Fruit fly (Drosophila melanogaster) whole organism, embryonic: ENCODE results near the gene Usp14.

Source experiments
- B-H2 ChIP-seq: fragments of 200-800 bp; sonication (Bioruptor generic); optimal IDR thresholded peaks from 2 replicates; lab custom pipeline; 2018; ENCODE audit warnings: missing biosample characterization, mild to moderate bottlenecking, missing genetic modification characterization
- CG10979 ChIP-seq: fragments of 200-800 bp; sonication (Bioruptor generic); optimal IDR thresholded peaks from 2 replicates; lab custom pipeline; 2018; ENCODE audit warnings: missing biosample characterization, mild to moderate bottlenecking, missing genetic modification characterization, moderate library complexity
- CG12769 ChIP-seq: fragments of 200-800 bp; sonication (Bioruptor generic); optimal IDR thresholded peaks from 2 replicates; lab custom pipeline; 2019; ENCODE audit warnings: missing biosample characterization, mild to moderate bottlenecking, missing genetic modification characterization, moderate library complexity
- CG14014 ChIP-seq: fragments of 200-800 bp; sonication (Bioruptor generic); IDR thresholded peaks from 2 replicates; pipeline ENCODE4 v1.3.6; 2022; ENCODE audit warnings: missing biosample characterization, missing genetic modification characterization
- CG1602 ChIP-seq: fragments of 200-800 bp; sonication (Bioruptor generic); optimal IDR thresholded peaks from 3 replicates; lab custom pipeline; 2016; ENCODE audit warnings: missing biosample characterization, missing genetic modification characterization
- CG17328 ChIP-seq: fragments of 200-800 bp; sonication (Bioruptor generic); IDR thresholded peaks from 2 replicates; pipeline ENCODE4 v1.3.6; 2022; ENCODE audit warnings: missing biosample characterization, missing genetic modification characterization
- CG17568 ChIP-seq: fragments of 200-800 bp; sonication (Bioruptor generic); optimal IDR thresholded peaks from 2 replicates; lab custom pipeline; 2018; ENCODE audit warnings: missing biosample characterization, mild to moderate bottlenecking, missing genetic modification characterization, moderate library complexity
- CG17829 ChIP-seq: fragments of 200-800 bp; optimal IDR thresholded peaks from 2 replicates; lab custom pipeline; 2019; ENCODE audit warnings: missing biosample characterization, mild to moderate bottlenecking, missing genetic modification characterization, moderate library complexity
- CG2678 ChIP-seq: fragments of 200-800 bp; sonication (Bioruptor generic); optimal IDR thresholded peaks from 3 replicates; lab custom pipeline; 2019; ENCODE audit warnings: missing biosample characterization, mild to moderate bottlenecking, missing genetic modification characterization, moderate library complexity
- CG30020 ChIP-seq: fragments of 200-800 bp; optimal IDR thresholded peaks from 2 replicates; lab custom pipeline; 2019; ENCODE audit warnings: missing biosample characterization, mild to moderate bottlenecking, missing genetic modification characterization, moderate library complexity
- CG34224 ChIP-seq: fragments of 200-800 bp; sonication (Bioruptor generic); IDR thresholded peaks from 3 replicates; pipeline ENCODE4 v1.3.6; 2022; ENCODE audit warnings: missing biosample characterization, missing genetic modification characterization; ENCODE audit not compliant: partially characterized antibody
- CG42726 ChIP-seq: fragments of 200-800 bp; sonication (Bioruptor generic); IDR thresholded peaks from 2 replicates; pipeline ENCODE4 v1.3.6; 2022; ENCODE audit warnings: missing biosample characterization, missing genetic modification characterization; ENCODE audit not compliant: partially characterized antibody
- CG4730 ChIP-seq: fragments of 200-800 bp; sonication (Bioruptor generic); IDR thresholded peaks from 2 replicates; pipeline ENCODE4 v1.3.6; 2022; ENCODE audit warnings: missing biosample characterization, missing genetic modification characterization
- CG6254 ChIP-seq: fragments of 200-800 bp; sonication (Bioruptor generic); optimal IDR thresholded peaks from 3 replicates; lab custom pipeline; 2017; ENCODE audit warnings: mild to moderate bottlenecking, missing biosample characterization, missing genetic modification reagents, missing genetic modification characterization
- CG8388 ChIP-seq: fragments of 200-800 bp; sonication (Bioruptor generic); optimal IDR thresholded peaks from 2 replicates; lab custom pipeline; 2019; ENCODE audit warnings: missing biosample characterization, mild to moderate bottlenecking, missing genetic modification characterization, moderate library complexity
- Camta ChIP-seq: fragments of 200-800 bp; sonication (Bioruptor generic); optimal IDR thresholded peaks from 2 replicates; lab custom pipeline; 2016; ENCODE audit warnings: missing biosample characterization, missing genetic modification characterization
- CrebB ChIP-seq: fragments of 200-800 bp; sonication (Bioruptor generic); optimal IDR thresholded peaks from 3 replicates; lab custom pipeline; 2018; ENCODE audit warnings: missing biosample characterization, mild to moderate bottlenecking, missing genetic modification characterization
- D19A ChIP-seq: fragments of 200-800 bp; optimal IDR thresholded peaks from 3 replicates; lab custom pipeline; 2019; ENCODE audit warnings: missing biosample characterization, mild to moderate bottlenecking, missing genetic modification characterization, moderate library complexity
- Dbx ChIP-seq: fragments of 200-800 bp; sonication (Bioruptor generic); IDR thresholded peaks from 3 replicates; pipeline ENCODE4 v1.3.6; 2022; ENCODE audit warnings: missing biosample characterization, missing genetic modification characterization
- Doc3 ChIP-seq: fragments of 200-800 bp; sonication (Bioruptor generic); IDR thresholded peaks from 3 replicates; pipeline ENCODE4 v1.3.6; 2022; ENCODE audit warnings: missing biosample characterization, missing genetic modification characterization; ENCODE audit not compliant: partially characterized antibody
- Eip74EF ChIP-seq, 2 experiments: fragments of 200-800 bp in 1 of 2; fragments of >200 bp in 1 of 2; sonication (Bioruptor generic) in 1 of 2; optimal IDR thresholded peaks; 2 replicates each; lab custom pipeline; 2017 to 2019; ENCODE audit warnings: missing biosample characterization in 2 of 2, missing genetic modification characterization in 2 of 2, mild to moderate bottlenecking in 1 of 2, moderate library complexity in 1 of 2
- HLH54F ChIP-seq: fragments of 200-800 bp; sonication (Bioruptor generic); optimal IDR thresholded peaks from 3 replicates; lab custom pipeline; 2016; ENCODE audit warnings: missing biosample characterization, missing genetic modification characterization
- NfI ChIP-seq: fragments of 200-800 bp; sonication (Bioruptor generic); optimal IDR thresholded peaks from 3 replicates; lab custom pipeline; 2018; ENCODE audit warnings: missing biosample characterization, mild to moderate bottlenecking, missing genetic modification characterization, moderate library complexity
- Ptx1 ChIP-seq: fragments of 200-800 bp; sonication (Bioruptor generic); IDR thresholded peaks from 2 replicates; pipeline ENCODE4 v1.3.6; 2022; ENCODE audit warnings: missing biosample characterization, missing genetic modification characterization
- Side ChIP-seq: fragments of 200-800 bp; sonication (Bioruptor generic); optimal IDR thresholded peaks from 2 replicates; lab custom pipeline; 2016; ENCODE audit warnings: missing biosample characterization, missing genetic modification characterization
- Sox100B ChIP-seq: fragments of 200-800 bp; sonication (Bioruptor generic); optimal IDR thresholded peaks from 3 replicates; lab custom pipeline; 2018; ENCODE audit warnings: missing biosample characterization, mild to moderate bottlenecking, missing genetic modification characterization
- Taf1 ChIP-seq: fragments of 200-800 bp; sonication (Bioruptor generic); IDR thresholded peaks from 2 replicates; pipeline ENCODE4 v1.3.6; 2022; ENCODE audit warnings: missing biosample characterization, missing genetic modification characterization
- al ChIP-seq: fragments of 200-800 bp; sonication (Bioruptor generic); IDR thresholded peaks from 2 replicates; pipeline ENCODE4 v1.3.6; 2022; ENCODE audit warnings: missing biosample characterization, missing genetic modification characterization
- ato ChIP-seq: fragments of 200-800 bp; sonication (Bioruptor generic); IDR thresholded peaks from 2 replicates; pipeline ENCODE4 v1.3.6; 2022; ENCODE audit warnings: missing biosample characterization, missing genetic modification characterization; ENCODE audit not compliant: partially characterized antibody
- bcd ChIP-seq: fragments of 200-800 bp; sonication (Bioruptor generic); optimal IDR thresholded peaks from 2 replicates; lab custom pipeline; 2017; ENCODE audit warnings: missing biosample characterization, mild to moderate bottlenecking, missing genetic modification characterization
- bsh ChIP-seq, 2 experiments: fragments of 200-800 bp; sonication (Bioruptor generic); optimal IDR thresholded peaks; 2 replicates each; lab custom pipeline; 2017 to 2018; ENCODE audit warnings: mild to moderate bottlenecking in 2 of 2, missing biosample characterization in 2 of 2, missing genetic modification characterization in 2 of 2, moderate library complexity in 1 of 2
- crc ChIP-seq: fragments of 200-800 bp; sonication (Bioruptor generic); optimal IDR thresholded peaks from 2 replicates; lab custom pipeline; 2016; ENCODE audit warnings: missing biosample characterization, missing genetic modification characterization
- dpn ChIP-seq, 2 experiments: fragments of 200-800 bp; sonication (Bioruptor generic); optimal IDR thresholded peaks; 3 replicates each; lab custom pipeline; 2016; ENCODE audit warnings: missing biosample characterization in 2 of 2, missing genetic modification characterization in 2 of 2
- emc ChIP-seq: fragments of 200-800 bp; sonication (Bioruptor generic); optimal IDR thresholded peaks from 2 replicates; lab custom pipeline; 2016; ENCODE audit warnings: missing biosample characterization, missing genetic modification characterization
- fd3F ChIP-seq: fragments of 200-800 bp; sonication (Bioruptor generic); optimal IDR thresholded peaks from 2 replicates; lab custom pipeline; 2018; ENCODE audit warnings: missing biosample characterization, mild to moderate bottlenecking, missing genetic modification characterization, moderate library complexity
- klu ChIP-seq: fragments of 200-800 bp; sonication (Bioruptor generic); IDR thresholded peaks from 2 replicates; pipeline ENCODE4 v1.3.6; 2022; ENCODE audit warnings: missing biosample characterization, missing genetic modification characterization
- lab ChIP-seq: fragments of 200-800 bp; sonication (Bioruptor generic); optimal IDR thresholded peaks from 3 replicates; lab custom pipeline; 2017; ENCODE audit warnings: missing biosample characterization, missing genetic modification characterization, mild to moderate bottlenecking, moderate library complexity, missing genetic modification reagents
- nom ChIP-seq: fragments of 200-800 bp; sonication (Bioruptor generic); optimal IDR thresholded peaks from 2 replicates; lab custom pipeline; 2017; ENCODE audit warnings: missing biosample characterization, missing genetic modification characterization, mild to moderate bottlenecking, moderate library complexity, missing genetic modification reagents
- org-1 ChIP-seq: fragments of 200-800 bp; sonication (Bioruptor generic); optimal IDR thresholded peaks from 2 replicates; lab custom pipeline; 2017; ENCODE audit warnings: missing biosample characterization, missing genetic modification characterization
- phol ChIP-seq: fragments of 200-800 bp; sonication (Bioruptor generic); optimal IDR thresholded peaks from 3 replicates; lab custom pipeline; 2018; ENCODE audit warnings: missing biosample characterization, mild to moderate bottlenecking, missing genetic modification characterization, moderate library complexity
- pros ChIP-seq: fragments of 200-800 bp; sonication (Bioruptor generic); optimal IDR thresholded peaks from 3 replicates; lab custom pipeline; 2019; ENCODE audit warnings: missing biosample characterization, mild to moderate bottlenecking, missing genetic modification characterization, moderate library complexity
- scrt ChIP-seq: fragments of 200-800 bp; sonication (Bioruptor generic); optimal IDR thresholded peaks from 2 replicates; lab custom pipeline; 2018; ENCODE audit warnings: missing biosample characterization, mild to moderate bottlenecking, missing genetic modification characterization, moderate library complexity
- so ChIP-seq: fragments of 200-800 bp; sonication (Bioruptor generic); IDR thresholded peaks from 3 replicates; pipeline ENCODE4 v1.3.6; 2022; ENCODE audit warnings: missing biosample characterization, missing genetic modification characterization
- sr ChIP-seq: fragments of 200-800 bp; sonication (Bioruptor generic); IDR thresholded peaks from 3 replicates; pipeline ENCODE4 v1.3.6; 2022; ENCODE audit warnings: missing biosample characterization, missing genetic modification characterization
- stwl ChIP-seq: fragments of 200-800 bp; sonication (Bioruptor generic); optimal IDR thresholded peaks from 3 replicates; lab custom pipeline; 2018; ENCODE audit warnings: missing biosample characterization, mild to moderate bottlenecking, missing genetic modification characterization, moderate library complexity
- trh ChIP-seq: fragments of 200-800 bp; sonication (Bioruptor generic); optimal IDR thresholded peaks from 2 replicates; lab custom pipeline; 2016; ENCODE audit warnings: missing biosample characterization, missing genetic modification characterization
- unpg ChIP-seq: fragments of 200-800 bp; sonication (Bioruptor generic); optimal IDR thresholded peaks from 3 replicates; lab custom pipeline; 2018; ENCODE audit warnings: missing biosample characterization, mild to moderate bottlenecking, missing genetic modification characterization, moderate library complexity
- vvl ChIP-seq: fragments of 200-800 bp; sonication (Bioruptor generic); IDR thresholded peaks from 2 replicates; pipeline ENCODE4 v1.3.6; 2022; ENCODE audit warnings: missing biosample characterization, missing genetic modification characterization
- wek ChIP-seq: fragments of 200-800 bp; sonication (Bioruptor generic); optimal IDR thresholded peaks from 3 replicates; lab custom pipeline; 2018; ENCODE audit warnings: missing biosample characterization, mild to moderate bottlenecking, missing genetic modification characterization, moderate library complexity

Gene Usp14

DNA sequence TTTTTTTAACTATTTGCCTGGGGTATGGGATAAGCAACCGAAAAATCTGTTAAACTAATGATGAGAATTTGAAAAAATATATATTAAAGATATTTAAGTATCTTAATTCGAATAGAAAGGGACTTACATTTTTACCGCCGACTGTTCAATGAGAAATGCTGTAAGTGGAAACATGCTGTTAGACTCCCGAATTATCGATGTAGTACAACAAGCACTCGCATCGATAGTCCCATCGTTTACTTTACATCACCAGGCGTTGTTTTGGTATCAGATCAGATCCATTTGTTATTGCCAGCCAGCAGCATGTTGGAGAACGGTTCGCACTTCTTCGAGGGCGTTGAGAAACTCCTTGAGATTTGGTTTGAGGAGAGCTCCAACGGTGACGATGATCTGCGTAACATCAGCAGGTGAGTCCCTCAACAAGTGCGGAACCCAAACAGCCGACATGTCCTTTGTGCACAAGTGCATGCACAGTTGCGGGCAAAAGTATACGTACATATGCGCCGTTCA is 25.1 kb upstream of the Usp14 start, which contains the start of gene SamDC (continued):
- TF ChIP-seq Doc3 (peak; percentile 68), lab (GFP tag; lab: Kevin White, UChicago) (no peak), pros (GFP tag; lab: Kevin White, UChicago) (peak; percentile 14), D19A (tag; lab: Kevin White, UChicago) (peak; percentile 55), bsh (GFP tag; optimal IDR thresholded peaks at IDR 0.05; lab: Kevin White, UChicago) (peak in 1 of 2 experiments; percentile 49), CG17328 (GFP tag; lab: Robert Waterston, UW) (peak; percentile 24; the same call in 1 of the 2 replicates), so (GFP tag; lab: Robert Waterston, UW) (no peak), CG34224 (GFP tag; lab: Robert Waterston, UW) (peak; percentile 79), al (GFP tag; lab: Robert Waterston, UW) (0 out of 2 replicates have a peak, but pooled peaks have one; percentile 21), bcd (no peak), CrebB (peak; percentile 18), stwl (tag; lab: Kevin White, UChicago) (peak; percentile 78), CG8388 (peak; percentile 99), B-H2 (GFP tag; lab: Kevin White, UChicago) (no peak), CG1602 (GFP tag; lab: Kevin White, UChicago) (peak; percentile 39), sr (no peak), ato (GFP tag; lab: Robert Waterston, UW) (peak; percentile 79), Sox100B (peak; percentile 17), CG14014 (GFP tag; lab: Robert Waterston, UW) (no peak), org-1 (GFP tag; lab: Kevin White, UChicago) (no peak), fd3F (GFP tag; lab: Kevin White, UChicago) (peak; percentile 25), Eip74EF (GFP tag; optimal IDR thresholded peaks at IDR 0.05; lab: Kevin White, UChicago) (peak in 1 of 2 experiments; percentile 94), CG12769 (tag; lab: Kevin White, UChicago) (peak; percentile 32), Camta (GFP tag; lab: Kevin White, UChicago) (no peak), CG17568 (GFP tag; lab: Kevin White, UChicago) (no peak), CG4730 (GFP tag; lab: Robert Waterston, UW) (no peak), CG2678 (tag; lab: Kevin White, UChicago) (peak; percentile 33), CG10979 (tag; lab: Kevin White, UChicago) (peak; percentile 16), Taf1 (GFP tag; lab: Robert Waterston, UW) (0 out of 2 replicates have a peak, but pooled peaks have one; percentile 15), Dbx (GFP tag; lab: Robert Waterston, UW) (peak; percentile 73; the same call in 2 of the 3 replicates), dpn (GFP tag; optimal IDR thresholded peaks at IDR 0.05; lab: Kevin White, UChicago) (peak; percentile 33 to 47), crc (no peak), nom (no peak), CG6254 (no peak), scrt (GFP tag; lab: Kevin White, UChicago) (peak; percentile 46), HLH54F (peak; percentile 23), emc (no peak), wek (GFP tag; lab: Kevin White, UChicago) (peak; percentile 13), CG30020 (tag; lab: Kevin White, UChicago) (peak; percentile 97), CG42726 (GFP tag; lab: Robert Waterston, UW) (peak; percentile 82; the same call in 1 of the 2 replicates), phol (tag; lab: Kevin White, UChicago) (peak; percentile 42), trh (no peak), CG17829 (peak; percentile 37), NfI (peak; percentile 46), vvl (peak; percentile 75), unpg (GFP tag; lab: Kevin White, UChicago) (peak; percentile 57), Side (GFP tag; lab: Kevin White, UChicago) (peak; percentile 47), klu (GFP tag; lab: Robert Waterston, UW) (no peak), Ptx1 (GFP tag; lab: Robert Waterston, UW) (peak; percentile 44)
